Worm (Caenorhabditis elegans) whole organism, L4/young adult: ENCODE results near the gene flcn-1.

Experiments
- W03F9.2 ChIP-seq: fragments of 150-350 bp; optimal IDR thresholded peaks from 2 replicates; lab custom pipeline; 2014; ENCODE audit warnings: missing biosample characterization, missing genetic modification characterization
- him-1 ChIP-seq: sonication (generic microtip); optimal IDR thresholded peaks from 2 replicates; lab custom pipeline; 2016; ENCODE audit warnings: missing genotype, missing genetic modification reagents, missing genetic modification characterization, missing compliant biosample characterization

DNA sequence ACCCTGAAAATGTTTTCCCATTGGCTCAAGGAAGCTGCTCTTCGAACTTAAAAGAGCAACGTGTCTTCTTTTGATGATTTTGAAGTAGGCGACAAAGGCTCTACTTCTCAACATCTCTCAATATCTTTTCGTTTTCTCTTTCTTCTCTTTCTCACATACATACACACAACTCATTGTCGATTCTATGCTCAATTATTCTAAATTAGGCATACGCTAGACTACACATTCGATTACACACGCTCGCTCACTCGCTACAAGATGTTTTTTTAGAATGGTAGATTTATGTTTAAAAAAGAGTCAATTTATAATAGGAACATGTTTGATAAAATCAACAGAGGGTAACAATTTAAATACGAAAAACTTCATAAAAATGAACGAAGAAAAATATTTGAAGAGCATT is 13.0 kb downstream of the flcn-1 start:
- TF ChIP-seq him-1 (tag; lab: Kevin White, UChicago) (no peak), W03F9.2 (tag; lab: Kevin White, UChicago) (no peak)
